Worm (Caenorhabditis elegans) whole organism, L4 larva: ENCODE measurements around the gene srh-288.

Source experiments
- gei-8 ChIP-seq: fragments of 200-800 bp; sonication (Bioruptor generic); optimal IDR thresholded peaks from 2 replicates; lab custom pipeline; 2018; ENCODE audit warnings: mild to moderate bottlenecking, missing genetic modification characterization, missing compliant biosample characterization
- lir-3 ChIP-seq: sonication (generic microtip); optimal IDR thresholded peaks from 2 replicates; lab custom pipeline; 2016; ENCODE audit warnings: mild to moderate bottlenecking, missing genetic modification characterization, missing compliant biosample characterization
- mxl-2 ChIP-seq: fragments of 200-800 bp; sonication (Bioruptor generic); conservative IDR thresholded peaks from 2 replicates; pipeline ENCODE4 v1.3.6; 2022; ENCODE audit warnings: missing genetic modification reagents, missing genetic modification characterization, missing compliant biosample characterization

DNA sequence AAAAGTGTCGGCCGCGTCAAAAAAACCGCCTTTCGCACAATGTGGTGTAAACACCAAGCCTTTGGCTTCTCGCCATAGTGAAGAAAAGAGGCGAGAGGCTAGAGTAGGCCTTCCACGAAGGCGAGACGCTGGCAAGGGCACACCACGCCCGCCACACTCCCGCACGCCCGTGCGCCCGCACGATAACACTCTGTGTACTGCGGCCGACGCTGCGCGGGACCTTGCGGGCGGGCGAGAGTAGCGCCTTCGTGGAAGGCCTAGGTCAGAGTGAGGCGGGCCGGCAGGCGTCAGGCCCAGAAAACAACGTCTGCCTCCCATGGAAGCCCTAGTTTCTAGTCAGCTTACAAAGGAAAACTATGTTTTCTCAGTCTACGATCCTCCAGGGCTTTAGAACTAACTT lies 16.6 kb upstream of the srh-288 start:
- TF ChIP-seq mxl-2 (no peak), lir-3 (tag; lab: Kevin White, UChicago) (no peak), gei-8 (GFP tag; lab: Kevin White, UChicago) (no peak)
